Fruit fly (Drosophila melanogaster) whole organism, embryonic: ENCODE results near the gene RpL18.

ENCODE experiments used
- Ada2b ChIP-seq: fragments of 200-800 bp; sonication (Bioruptor generic); IDR thresholded peaks from 2 replicates; pipeline ENCODE4 v1.3.6; 2022; ENCODE audit warnings: missing biosample characterization, missing genetic modification characterization
- Aef1 ChIP-seq: fragments of 200-800 bp; sonication (Bioruptor generic); IDR thresholded peaks from 3 replicates; pipeline ENCODE4 v1.3.6; 2022; ENCODE audit warnings: missing biosample characterization, missing genetic modification characterization
- Atf6 ChIP-seq: fragments of 200-800 bp; sonication (Bioruptor generic); IDR thresholded peaks from 2 replicates; pipeline ENCODE4 v1.3.6; 2022; ENCODE audit warnings: missing biosample characterization, missing genetic modification characterization
- B-H2 ChIP-seq: fragments of 200-800 bp; sonication (Bioruptor generic); optimal IDR thresholded peaks from 2 replicates; lab custom pipeline; 2018; ENCODE audit warnings: missing biosample characterization, mild to moderate bottlenecking, missing genetic modification characterization
- CG10267 ChIP-seq: fragments of 200-800 bp; sonication (Bioruptor generic); optimal IDR thresholded peaks from 2 replicates; lab custom pipeline; 2018; ENCODE audit warnings: missing biosample characterization, mild to moderate bottlenecking, missing genetic modification characterization, moderate library complexity
- CG10979 ChIP-seq: fragments of 200-800 bp; sonication (Bioruptor generic); optimal IDR thresholded peaks from 2 replicates; lab custom pipeline; 2018; ENCODE audit warnings: missing biosample characterization, mild to moderate bottlenecking, missing genetic modification characterization, moderate library complexity
- CG11456 ChIP-seq: fragments of 200-800 bp; sonication (Bioruptor generic); IDR thresholded peaks from 3 replicates; pipeline ENCODE4 v1.3.6; 2022; ENCODE audit warnings: missing biosample characterization, missing genetic modification characterization
- CG11695 ChIP-seq: fragments of 200-800 bp; sonication (Bioruptor generic); IDR thresholded peaks from 3 replicates; pipeline ENCODE4 v1.3.6; 2022; ENCODE audit warnings: missing biosample characterization, missing genetic modification characterization
- CG1792 ChIP-seq: fragments of 200-800 bp; sonication (Bioruptor generic); optimal IDR thresholded peaks from 2 replicates; lab custom pipeline; 2016; ENCODE audit warnings: missing biosample characterization, missing genetic modification characterization
- CG2712 ChIP-seq: fragments of 200-800 bp; optimal IDR thresholded peaks from 3 replicates; lab custom pipeline; 2019; ENCODE audit warnings: missing biosample characterization, mild to moderate bottlenecking, missing genetic modification characterization, moderate library complexity
- CG32772 ChIP-seq: fragments of 200-800 bp; sonication (Bioruptor generic); IDR thresholded peaks from 2 replicates; pipeline ENCODE4 v1.3.6; 2022; ENCODE audit warnings: missing biosample characterization, missing genetic modification characterization
- CG33213 ChIP-seq: fragments of 200-800 bp; sonication (Bioruptor generic); optimal IDR thresholded peaks from 3 replicates; lab custom pipeline; 2016; ENCODE audit warnings: missing biosample characterization, missing genetic modification characterization
- CG34422 ChIP-seq: fragments of 200-800 bp; sonication (Bioruptor generic); IDR thresholded peaks from 3 replicates; pipeline ENCODE4 v1.3.6; 2022; ENCODE audit warnings: missing biosample characterization, missing genetic modification characterization
- CG4707 ChIP-seq: fragments of 200-800 bp; sonication (Bioruptor generic); optimal IDR thresholded peaks from 2 replicates; lab custom pipeline; 2018; ENCODE audit warnings: missing biosample characterization, mild to moderate bottlenecking, missing genetic modification characterization, moderate library complexity
- CG4854 ChIP-seq: fragments of 200-800 bp; sonication (Bioruptor generic); optimal IDR thresholded peaks from 2 replicates; lab custom pipeline; 2016; ENCODE audit warnings: missing biosample characterization, missing genetic modification characterization, inconsistent platforms
- CG7271 ChIP-seq: fragments of 200-800 bp; sonication (Bioruptor generic); optimal IDR thresholded peaks from 2 replicates; lab custom pipeline; 2018; ENCODE audit warnings: missing biosample characterization, mild to moderate bottlenecking, missing genetic modification characterization, moderate library complexity
- CG7839 ChIP-seq: fragments of 200-800 bp; sonication (Bioruptor generic); optimal IDR thresholded peaks from 3 replicates; lab custom pipeline; 2018; ENCODE audit warnings: missing biosample characterization, mild to moderate bottlenecking, missing genetic modification characterization, moderate library complexity
- CG9817 ChIP-seq: fragments of 200-800 bp; sonication (Bioruptor generic); optimal IDR thresholded peaks from 2 replicates; lab custom pipeline; 2018; ENCODE audit warnings: missing biosample characterization, mild to moderate bottlenecking, missing genetic modification characterization, moderate library complexity
- CG9932 ChIP-seq: fragments of 200-800 bp; sonication (Bioruptor generic); IDR thresholded peaks from 2 replicates; pipeline ENCODE4 v1.3.6; 2022; ENCODE audit warnings: missing biosample characterization, missing genetic modification characterization
- D19A ChIP-seq: fragments of 200-800 bp; optimal IDR thresholded peaks from 3 replicates; lab custom pipeline; 2019; ENCODE audit warnings: missing biosample characterization, mild to moderate bottlenecking, missing genetic modification characterization, moderate library complexity
- Dad ChIP-seq: fragments of 200-800 bp; sonication (Bioruptor generic); optimal IDR thresholded peaks from 3 replicates; lab custom pipeline; 2016; ENCODE audit warnings: missing biosample characterization, missing genetic modification characterization
- Dek ChIP-seq: fragments of 200-800 bp; sonication (Bioruptor generic); optimal IDR thresholded peaks from 3 replicates; lab custom pipeline; 2019; ENCODE audit warnings: missing biosample characterization, mild to moderate bottlenecking, missing genetic modification characterization, moderate library complexity
- Drgx ChIP-seq: fragments of 200-800 bp; sonication (Bioruptor generic); IDR thresholded peaks from 2 replicates; pipeline ENCODE4 v1.3.6; 2022; ENCODE audit warnings: missing biosample characterization, missing genetic modification characterization
- E2f2 ChIP-seq: fragments of 200-800 bp; sonication (Bioruptor generic); IDR thresholded peaks from 2 replicates; pipeline ENCODE4 v1.3.6; 2022; ENCODE audit warnings: missing biosample characterization, missing genetic modification characterization
- HLH54F ChIP-seq: fragments of 200-800 bp; sonication (Bioruptor generic); optimal IDR thresholded peaks from 3 replicates; lab custom pipeline; 2016; ENCODE audit warnings: missing biosample characterization, missing genetic modification characterization
- Kr ChIP-seq: fragments of 200-800 bp; sonication (Bioruptor generic); optimal IDR thresholded peaks from 2 replicates; lab custom pipeline; 2017; ENCODE audit warnings: missing biosample characterization, mild to moderate bottlenecking, missing genetic modification characterization
- Lim3 ChIP-seq: fragments of 200-800 bp; sonication (Bioruptor generic); IDR thresholded peaks from 2 replicates; pipeline ENCODE4 v1.3.6; 2022; ENCODE audit warnings: missing biosample characterization, missing genetic modification characterization
- Oli ChIP-seq: fragments of 200-800 bp; sonication (Bioruptor generic); optimal IDR thresholded peaks from 2 replicates; lab custom pipeline; 2018; ENCODE audit warnings: missing biosample characterization, mild to moderate bottlenecking, missing genetic modification characterization, moderate library complexity
- Xrp1 ChIP-seq: fragments of 200-800 bp; sonication (Bioruptor generic); IDR thresholded peaks from 2 replicates; pipeline ENCODE4 v1.3.6; 2022; ENCODE audit warnings: missing biosample characterization, missing genetic modification characterization
- al ChIP-seq: fragments of 200-800 bp; sonication (Bioruptor generic); IDR thresholded peaks from 2 replicates; pipeline ENCODE4 v1.3.6; 2022; ENCODE audit warnings: missing biosample characterization, missing genetic modification characterization
- bbx ChIP-seq: fragments of 200-800 bp; sonication (Bioruptor generic); IDR thresholded peaks from 2 replicates; pipeline ENCODE4 v1.3.6; 2022; ENCODE audit warnings: missing biosample characterization, missing genetic modification characterization; ENCODE audit not compliant: partially characterized antibody
- cwo ChIP-seq: fragments of 200-800 bp; sonication (Bioruptor generic); optimal IDR thresholded peaks from 3 replicates; lab custom pipeline; 2017; ENCODE audit warnings: missing biosample characterization, missing genetic modification characterization, mild to moderate bottlenecking, moderate library complexity, missing genetic modification reagents
- da ChIP-seq: fragments of 200-800 bp; sonication (Bioruptor generic); optimal IDR thresholded peaks from 2 replicates; lab custom pipeline; 2016; ENCODE audit warnings: missing biosample characterization, missing genetic modification characterization
- dysf ChIP-seq: fragments of 200-800 bp; sonication (Bioruptor generic); IDR thresholded peaks from 3 replicates; pipeline ENCODE4 v1.3.6; 2022; ENCODE audit warnings: missing biosample characterization, missing genetic modification characterization
- emc ChIP-seq: fragments of 200-800 bp; sonication (Bioruptor generic); optimal IDR thresholded peaks from 2 replicates; lab custom pipeline; 2016; ENCODE audit warnings: missing biosample characterization, missing genetic modification characterization
- grau ChIP-seq: fragments of 200-800 bp; optimal IDR thresholded peaks from 3 replicates; lab custom pipeline; 2019; ENCODE audit warnings: missing biosample characterization, mild to moderate bottlenecking, missing genetic modification characterization, moderate library complexity
- jing ChIP-seq: fragments of 200-800 bp; sonication (Bioruptor generic); optimal IDR thresholded peaks from 2 replicates; lab custom pipeline; 2018; ENCODE audit warnings: missing biosample characterization, mild to moderate bottlenecking, missing genetic modification characterization
- ken ChIP-seq: fragments of 200-800 bp; sonication (Bioruptor generic); IDR thresholded peaks from 3 replicates; pipeline ENCODE4 v1.3.6; 2022; ENCODE audit warnings: missing biosample characterization, missing genetic modification characterization
- nerfin-1 ChIP-seq: fragments of 200-800 bp; sonication (Bioruptor generic); optimal IDR thresholded peaks from 3 replicates; lab custom pipeline; 2019; ENCODE audit warnings: missing biosample characterization, mild to moderate bottlenecking, missing genetic modification characterization, moderate library complexity
- pros ChIP-seq: fragments of 200-800 bp; sonication (Bioruptor generic); optimal IDR thresholded peaks from 3 replicates; lab custom pipeline; 2019; ENCODE audit warnings: missing biosample characterization, mild to moderate bottlenecking, missing genetic modification characterization, moderate library complexity
- pum ChIP-seq: fragments of 200-800 bp; sonication (Bioruptor generic); optimal IDR thresholded peaks from 2 replicates; lab custom pipeline; 2016; ENCODE audit warnings: missing biosample characterization, missing genetic modification characterization
- scrt ChIP-seq: fragments of 200-800 bp; sonication (Bioruptor generic); optimal IDR thresholded peaks from 2 replicates; lab custom pipeline; 2018; ENCODE audit warnings: missing biosample characterization, mild to moderate bottlenecking, missing genetic modification characterization, moderate library complexity
- sens ChIP-seq: fragments of 200-800 bp; sonication (Bioruptor generic); peaks from one replicate; lab custom pipeline; 2016; ENCODE audit warnings: missing biosample characterization, missing genetic modification characterization
- slou ChIP-seq: fragments of 200-800 bp; sonication (Bioruptor generic); optimal IDR thresholded peaks from 3 replicates; lab custom pipeline; 2016; ENCODE audit warnings: missing biosample characterization, missing genetic modification characterization
- sob ChIP-seq: fragments of 200-800 bp; sonication (Bioruptor generic); IDR thresholded peaks from 2 replicates; pipeline ENCODE4 v1.3.6; 2022; ENCODE audit warnings: missing biosample characterization, missing genetic modification characterization
- sqz ChIP-seq: fragments of 200-800 bp; sonication (Bioruptor generic); optimal IDR thresholded peaks from 3 replicates; lab custom pipeline; 2018; ENCODE audit warnings: missing biosample characterization, mild to moderate bottlenecking, missing genetic modification characterization
- ssp ChIP-seq: fragments of 200-800 bp; sonication (Bioruptor generic); IDR thresholded peaks from 2 replicates; pipeline ENCODE4 v1.3.6; 2022; ENCODE audit warnings: missing biosample characterization, missing genetic modification characterization
- tap ChIP-seq: fragments of 200-800 bp; optimal IDR thresholded peaks from 3 replicates; lab custom pipeline; 2019; ENCODE audit warnings: missing biosample characterization, mild to moderate bottlenecking, missing genetic modification characterization, moderate library complexity
- toy ChIP-seq: fragments of 200-800 bp; sonication (Bioruptor generic); IDR thresholded peaks from 2 replicates; pipeline ENCODE4 v1.3.6; 2022; ENCODE audit warnings: missing biosample characterization, missing genetic modification characterization

Gene RpL18

dm6 chr3L:7263757-7264516 lies 22.8 kb upstream of the RpL18 start, which contains the start of gene CG14830 (continued):
- TF ChIP-seq CG2712 (tag; lab: Kevin White, UChicago): no peak
- 0 out of 3 replicates have a peak, but pooled peaks have one; percentile 17 for TF ChIP-seq CG34422 (GFP tag; lab: Robert Waterston, UW)
- peak; percentile 43; the same call in 1 of the 2 replicates for TF ChIP-seq Drgx
- TF ChIP-seq bbx (GFP tag; lab: Robert Waterston, UW): no peak; the same call in 1 of the 2 replicates
- no peak for TF ChIP-seq Aef1 (GFP tag; lab: Robert Waterston, UW)

dm6 chr3L:7262471-7262870 lies 21.3 kb upstream of the RpL18 start:
- TF ChIP-seq Kr (GFP tag; lab: Kevin White, UChicago): no peak
- TF ChIP-seq al (GFP tag; lab: Robert Waterston, UW): 0 out of 2 replicates have a peak, but pooled peaks have one; percentile 9
- TF ChIP-seq D19A: no peak
- no peak for TF ChIP-seq scrt
- peak; percentile 24 for TF ChIP-seq sens
- peak; percentile 59 for TF ChIP-seq CG7839 (tag; lab: Kevin White, UChicago)
- no peak for TF ChIP-seq pros (GFP tag; lab: Kevin White, UChicago)
- TF ChIP-seq CG11695 (GFP tag; lab: Robert Waterston, UW): 0 out of 3 replicates have a peak, but pooled peaks have one; percentile 7
- TF ChIP-seq CG10267 (tag; lab: Kevin White, UChicago): no peak
- no peak for TF ChIP-seq jing
- TF ChIP-seq CG1792: no peak
- peak; percentile 25; the same call in 1 of the 2 replicates for TF ChIP-seq Ada2b (GFP tag; lab: Robert Waterston, UW)
- no peak for TF ChIP-seq grau
- peak; percentile 26; the same call in 1 of the 2 replicates for TF ChIP-seq ssp (GFP tag; lab: Robert Waterston, UW)
- no peak for TF ChIP-seq Dek (tag; lab: Kevin White, UChicago)
- no peak for TF ChIP-seq Lim3 (GFP tag; lab: Robert Waterston, UW)
- TF ChIP-seq pum (GFP tag; lab: Kevin White, UChicago): no peak
- no peak for TF ChIP-seq slou (GFP tag; lab: Kevin White, UChicago)
- TF ChIP-seq da (GFP tag; lab: Kevin White, UChicago): no peak
- 0 out of 2 replicates have a peak, but pooled peaks have one; percentile 17 for TF ChIP-seq sob (GFP tag; lab: Robert Waterston, UW)
- TF ChIP-seq sqz (GFP tag; lab: Kevin White, UChicago): no peak
- TF ChIP-seq ken: no peak
- peak; percentile 13 for TF ChIP-seq Oli (tag; lab: Kevin White, UChicago)
- no peak for TF ChIP-seq emc (GFP tag; lab: Kevin White, UChicago)
- no peak for TF ChIP-seq CG32772
- TF ChIP-seq HLH54F: no peak
- TF ChIP-seq toy: no peak
- peak; percentile 12 for TF ChIP-seq CG10979 (tag; lab: Kevin White, UChicago)
- no peak for TF ChIP-seq CG4854 (GFP tag; lab: Kevin White, UChicago)
- no peak for TF ChIP-seq CG4707 (GFP tag; lab: Kevin White, UChicago)
- TF ChIP-seq tap (tag; lab: Kevin White, UChicago): no peak
- TF ChIP-seq nerfin-1: peak; percentile 27
- TF ChIP-seq cwo (GFP tag; lab: Kevin White, UChicago): peak; percentile 46
- TF ChIP-seq CG33213 (GFP tag; lab: Kevin White, UChicago): no peak
- no peak for TF ChIP-seq E2f2 (GFP tag; lab: Robert Waterston, UW)
- no peak for TF ChIP-seq CG9817 (tag; lab: Kevin White, UChicago)
- no peak for TF ChIP-seq CG9932 (GFP tag; lab: Robert Waterston, UW)
- no peak for TF ChIP-seq Atf6 (GFP tag; lab: Robert Waterston, UW)
- TF ChIP-seq CG11456 (GFP tag; lab: Robert Waterston, UW): no peak
- no peak for TF ChIP-seq B-H2 (GFP tag; lab: Kevin White, UChicago)
- no peak for TF ChIP-seq CG7271 (tag; lab: Kevin White, UChicago)
- peak; percentile 51; the same call in 2 of the 3 replicates for TF ChIP-seq dysf (GFP tag; lab: Robert Waterston, UW)
- no peak for TF ChIP-seq Dad (GFP tag; lab: Kevin White, UChicago)
- peak; percentile 7; the same call in 1 of the 2 replicates for TF ChIP-seq Xrp1 (GFP tag; lab: Robert Waterston, UW)
